Fruit fly (Drosophila melanogaster) whole organism, embryonic: ENCODE data around the gene RpL8.
A peak's percentile ranks its signal among the peaks of the same experiment; 100 is the strongest.

Source experiments
- Antp ChIP-seq: fragments of 200-800 bp; sonication (Bioruptor generic); optimal IDR thresholded peaks from 3 replicates; lab custom pipeline; 2016; ENCODE audit warnings: missing biosample characterization, missing genetic modification characterization
- Bgb ChIP-seq: fragments of 200-800 bp; sonication (Bioruptor generic); IDR thresholded peaks from 2 replicates; pipeline ENCODE4 v1.3.6; 2022; ENCODE audit warnings: missing biosample characterization, missing genetic modification characterization; ENCODE audit not compliant: partially characterized antibody
- BtbVII ChIP-seq: fragments of 200-800 bp; sonication (Bioruptor generic); optimal IDR thresholded peaks from 3 replicates; lab custom pipeline; 2017; ENCODE audit warnings: missing biosample characterization, mild to moderate bottlenecking, missing genetic modification characterization
- CG11695 ChIP-seq: fragments of 200-800 bp; sonication (Bioruptor generic); IDR thresholded peaks from 3 replicates; pipeline ENCODE4 v1.3.6; 2022; ENCODE audit warnings: missing biosample characterization, missing genetic modification characterization
- CG11723 ChIP-seq: fragments of 200-800 bp; sonication (Bioruptor generic); optimal IDR thresholded peaks from 2 replicates; lab custom pipeline; 2017; ENCODE audit warnings: missing biosample characterization, mild to moderate bottlenecking, missing genetic modification characterization
- CG1233 ChIP-seq: fragments of 200-800 bp; sonication (Bioruptor generic); optimal IDR thresholded peaks from 4 replicates; lab custom pipeline; 2018; ENCODE audit warnings: missing biosample characterization, mild to moderate bottlenecking, missing genetic modification characterization
- CG14014 ChIP-seq: fragments of 200-800 bp; sonication (Bioruptor generic); IDR thresholded peaks from 2 replicates; pipeline ENCODE4 v1.3.6; 2022; ENCODE audit warnings: missing biosample characterization, missing genetic modification characterization
- CG1529 ChIP-seq: fragments of 200-800 bp; sonication (Bioruptor generic); optimal IDR thresholded peaks from 3 replicates; lab custom pipeline; 2018; ENCODE audit warnings: missing biosample characterization, missing genetic modification characterization
- CG16863 ChIP-seq: fragments of 200-800 bp; sonication (Bioruptor generic); optimal IDR thresholded peaks from 3 replicates; lab custom pipeline; 2016; ENCODE audit warnings: missing biosample characterization, missing genetic modification characterization
- CG17359 ChIP-seq: fragments of 200-800 bp; sonication (Bioruptor generic); optimal IDR thresholded peaks from 3 replicates; lab custom pipeline; 2018; ENCODE audit warnings: missing biosample characterization, mild to moderate bottlenecking, missing genetic modification characterization, moderate library complexity
- CG2129 ChIP-seq: fragments of 200-800 bp; sonication (Bioruptor generic); IDR thresholded peaks from 2 replicates; pipeline ENCODE4 v1.3.6; 2022; ENCODE audit warnings: missing biosample characterization, missing genetic modification characterization; ENCODE audit not compliant: partially characterized antibody
- CG2199 ChIP-seq: fragments of 200-800 bp; sonication (Bioruptor generic); IDR thresholded peaks from 3 replicates; pipeline ENCODE4 v1.3.6; 2022; ENCODE audit warnings: missing biosample characterization, missing genetic modification characterization
- CG32532 ChIP-seq: fragments of 200-800 bp; sonication (Bioruptor generic); IDR thresholded peaks from 2 replicates; pipeline ENCODE4 v1.3.6; 2022; ENCODE audit warnings: missing biosample characterization, missing genetic modification characterization
- CG32772 ChIP-seq: fragments of 200-800 bp; sonication (Bioruptor generic); IDR thresholded peaks from 2 replicates; pipeline ENCODE4 v1.3.6; 2022; ENCODE audit warnings: missing biosample characterization, missing genetic modification characterization
- CG34422 ChIP-seq: fragments of 200-800 bp; sonication (Bioruptor generic); IDR thresholded peaks from 3 replicates; pipeline ENCODE4 v1.3.6; 2022; ENCODE audit warnings: missing biosample characterization, missing genetic modification characterization
- CG4820 ChIP-seq: fragments of 200-800 bp; sonication (Bioruptor generic); optimal IDR thresholded peaks from 3 replicates; lab custom pipeline; 2016; ENCODE audit warnings: missing biosample characterization, missing genetic modification characterization
- CG6654 ChIP-seq: fragments of 200-800 bp; sonication (Bioruptor generic); optimal IDR thresholded peaks from 2 replicates; lab custom pipeline; 2017; ENCODE audit warnings: missing biosample characterization, mild to moderate bottlenecking, missing genetic modification characterization
- CG6854 ChIP-seq: fragments of 200-800 bp; sonication (Bioruptor generic); optimal IDR thresholded peaks from 3 replicates; lab custom pipeline; 2017; ENCODE audit warnings: missing biosample characterization, mild to moderate bottlenecking, missing genetic modification characterization
- CG7786 ChIP-seq: fragments of 200-800 bp; sonication (Bioruptor generic); optimal IDR thresholded peaks from 2 replicates; lab custom pipeline; 2016; ENCODE audit warnings: missing biosample characterization, missing genetic modification characterization
- CG8281 ChIP-seq: fragments of 200-800 bp; sonication (Bioruptor generic); optimal IDR thresholded peaks from 2 replicates; lab custom pipeline; 2018; ENCODE audit warnings: missing biosample characterization, mild to moderate bottlenecking, missing genetic modification characterization, moderate library complexity
- CG8944 ChIP-seq: fragments of 200-800 bp; sonication (Bioruptor generic); optimal IDR thresholded peaks from 3 replicates; lab custom pipeline; 2016; ENCODE audit warnings: missing biosample characterization, missing genetic modification characterization
- CG9727 ChIP-seq: fragments of 200-800 bp; sonication (Bioruptor generic); optimal IDR thresholded peaks from 3 replicates; lab custom pipeline; 2017; ENCODE audit warnings: missing biosample characterization, mild to moderate bottlenecking, missing genetic modification characterization
- Camta ChIP-seq: fragments of 200-800 bp; sonication (Bioruptor generic); optimal IDR thresholded peaks from 2 replicates; lab custom pipeline; 2016; ENCODE audit warnings: missing biosample characterization, missing genetic modification characterization
- CkIIα-i1 ChIP-seq: fragments of 200-800 bp; sonication (Bioruptor generic); IDR thresholded peaks from 2 replicates; pipeline ENCODE4 v1.3.6; 2022; ENCODE audit warnings: missing biosample characterization, missing genetic modification characterization
- Dad ChIP-seq: fragments of 200-800 bp; sonication (Bioruptor generic); optimal IDR thresholded peaks from 3 replicates; lab custom pipeline; 2016; ENCODE audit warnings: missing biosample characterization, missing genetic modification characterization
- Dip3 ChIP-seq: fragments of 200-800 bp; sonication (Bioruptor generic); optimal IDR thresholded peaks from 3 replicates; lab custom pipeline; 2016; ENCODE audit warnings: missing biosample characterization, missing genetic modification characterization
- Fer3 ChIP-seq: fragments of 200-800 bp; sonication (Bioruptor generic); optimal IDR thresholded peaks from 2 replicates; lab custom pipeline; 2018; ENCODE audit warnings: missing biosample characterization, mild to moderate bottlenecking, missing genetic modification characterization, moderate library complexity
- H15 ChIP-seq: fragments of 200-800 bp; sonication (Bioruptor generic); IDR thresholded peaks from 3 replicates; pipeline ENCODE4 v1.3.6; 2022; ENCODE audit warnings: missing biosample characterization, missing genetic modification characterization
- HLH54F ChIP-seq: fragments of 200-800 bp; sonication (Bioruptor generic); optimal IDR thresholded peaks from 3 replicates; lab custom pipeline; 2016; ENCODE audit warnings: missing biosample characterization, missing genetic modification characterization
- Hmr ChIP-seq: fragments of 200-800 bp; sonication (Bioruptor generic); optimal IDR thresholded peaks from 3 replicates; lab custom pipeline; 2017; ENCODE audit warnings: mild to moderate bottlenecking, missing biosample characterization, missing genetic modification reagents, missing genetic modification characterization
- Hr51 ChIP-seq, 2 experiments: fragments of 200-800 bp; sonication (Bioruptor generic); optimal IDR thresholded peaks; 2 replicates in 1 of 2; 3 replicates in 1 of 2; lab custom pipeline; 2016 to 2018; ENCODE audit warnings: missing biosample characterization in 2 of 2, missing genetic modification characterization in 2 of 2, mild to moderate bottlenecking in 1 of 2, moderate library complexity in 1 of 2
- NK7.1 ChIP-seq: fragments of 200-800 bp; sonication (Bioruptor generic); optimal IDR thresholded peaks from 3 replicates; lab custom pipeline; 2016; ENCODE audit warnings: missing biosample characterization, missing genetic modification characterization
- Oaz ChIP-seq: fragments of 200-800 bp; sonication (Bioruptor generic); IDR thresholded peaks from 2 replicates; pipeline ENCODE4 v1.3.6; 2022; ENCODE audit warnings: missing biosample characterization, missing genetic modification characterization
- Opbp ChIP-seq: fragments of 200-800 bp; sonication (Bioruptor generic); IDR thresholded peaks from 3 replicates; pipeline ENCODE4 v1.3.6; 2022; ENCODE audit warnings: missing biosample characterization, missing genetic modification characterization; ENCODE audit not compliant: partially characterized antibody
- Rfx ChIP-seq: fragments of 200-800 bp; sonication (Bioruptor generic); IDR thresholded peaks from 2 replicates; pipeline ENCODE4 v1.3.6; 2022; ENCODE audit warnings: missing biosample characterization, missing genetic modification characterization
- Side ChIP-seq: fragments of 200-800 bp; sonication (Bioruptor generic); optimal IDR thresholded peaks from 2 replicates; lab custom pipeline; 2016; ENCODE audit warnings: missing biosample characterization, missing genetic modification characterization
- Sox100B ChIP-seq: fragments of 200-800 bp; sonication (Bioruptor generic); optimal IDR thresholded peaks from 3 replicates; lab custom pipeline; 2018; ENCODE audit warnings: missing biosample characterization, mild to moderate bottlenecking, missing genetic modification characterization
- TFAM ChIP-seq: fragments of 200-800 bp; sonication (Bioruptor generic); optimal IDR thresholded peaks from 2 replicates; lab custom pipeline; 2017; ENCODE audit warnings: missing biosample characterization, missing genetic modification characterization, inconsistent platforms
- aop ChIP-seq: fragments of 200-800 bp; sonication (Bioruptor generic); IDR thresholded peaks from 2 replicates; pipeline ENCODE4 v1.3.6; 2022; ENCODE audit warnings: missing biosample characterization, missing genetic modification characterization
- bcd ChIP-seq: fragments of 200-800 bp; sonication (Bioruptor generic); optimal IDR thresholded peaks from 2 replicates; lab custom pipeline; 2017; ENCODE audit warnings: missing biosample characterization, mild to moderate bottlenecking, missing genetic modification characterization
- cad ChIP-seq: fragments of >200 bp; optimal IDR thresholded peaks from 2 replicates; lab custom pipeline; 2017; ENCODE audit warnings: missing biosample characterization, missing genetic modification characterization
- h ChIP-seq: fragments of >200 bp; optimal IDR thresholded peaks from 2 replicates; lab custom pipeline; 2017
- insv ChIP-seq, 2 experiments: fragments of 200-800 bp; sonication (Bioruptor generic); optimal IDR thresholded peaks; 3 replicates each; lab custom pipeline; 2016 to 2018; ENCODE audit warnings: missing biosample characterization in 2 of 2, missing genetic modification characterization in 2 of 2
- kah ChIP-seq: fragments of 200-800 bp; sonication (Bioruptor generic); optimal IDR thresholded peaks from 2 replicates; lab custom pipeline; 2018; ENCODE audit warnings: missing biosample characterization, mild to moderate bottlenecking, missing genetic modification characterization
- mam ChIP-seq: fragments of 200-800 bp; sonication (Bioruptor generic); optimal IDR thresholded peaks from 3 replicates; lab custom pipeline; 2016; ENCODE audit warnings: missing biosample characterization, missing genetic modification characterization
- nom ChIP-seq: fragments of 200-800 bp; sonication (Bioruptor generic); optimal IDR thresholded peaks from 2 replicates; lab custom pipeline; 2017; ENCODE audit warnings: missing biosample characterization, missing genetic modification characterization, mild to moderate bottlenecking, moderate library complexity, missing genetic modification reagents
- pzg ChIP-seq: fragments of 200-800 bp; sonication (Bioruptor generic); optimal IDR thresholded peaks from 3 replicates; lab custom pipeline; 2018; ENCODE audit warnings: missing biosample characterization, mild to moderate bottlenecking, missing genetic modification characterization, moderate library complexity
- row ChIP-seq: fragments of 200-800 bp; sonication (Bioruptor generic); IDR thresholded peaks from 3 replicates; pipeline ENCODE4 v1.3.6; 2022; ENCODE audit warnings: missing biosample characterization, missing genetic modification characterization
- so ChIP-seq: fragments of 200-800 bp; sonication (Bioruptor generic); IDR thresholded peaks from 3 replicates; pipeline ENCODE4 v1.3.6; 2022; ENCODE audit warnings: missing biosample characterization, missing genetic modification characterization
- stc ChIP-seq: fragments of 200-800 bp; sonication (Bioruptor generic); IDR thresholded peaks from 2 replicates; pipeline ENCODE4 v1.3.6; 2022; ENCODE audit warnings: missing biosample characterization, missing genetic modification characterization
- sug ChIP-seq: fragments of 200-800 bp; optimal IDR thresholded peaks from 2 replicates; lab custom pipeline; 2019; ENCODE audit warnings: missing biosample characterization, mild to moderate bottlenecking, missing genetic modification characterization, moderate library complexity
- tio ChIP-seq: fragments of 200-800 bp; sonication (Bioruptor generic); optimal IDR thresholded peaks from 2 replicates; lab custom pipeline; 2017; ENCODE audit warnings: missing biosample characterization, missing genetic modification characterization, inconsistent platforms
- tup ChIP-seq: fragments of 200-800 bp; sonication (Bioruptor generic); optimal IDR thresholded peaks from 2 replicates; lab custom pipeline; 2016; ENCODE audit warnings: missing biosample characterization, mild to moderate bottlenecking, missing genetic modification characterization, moderate library complexity

The RpL8 gene

dm6 chr3L:2632763-2633100, 45.5 kb downstream of the RpL8 start (continued):
- TF ChIP-seq h (lab: Kevin White, UChicago) (peak; percentile 36), Fer3 (tag; lab: Kevin White, UChicago) (no peak), CG1233 (GFP tag; lab: Kevin White, UChicago) (no peak), Hr51 (GFP tag; optimal IDR thresholded peaks at IDR 0.05; lab: Kevin White, UChicago) (no peak), tup (no peak), pzg (peak; percentile 20), Dad (GFP tag; lab: Kevin White, UChicago) (no peak), Bgb (GFP tag; lab: Robert Waterston, UW) (no peak), CG11695 (GFP tag; lab: Robert Waterston, UW) (no peak), CG1529 (no peak), Camta (GFP tag; lab: Kevin White, UChicago) (no peak), CG17359 (no peak), CG11723 (no peak), CG32532 (peak; percentile 55), Rfx (0 out of 2 replicates have a peak, but pooled peaks have one; percentile 10), tio (no peak), BtbVII (GFP tag; lab: Kevin White, UChicago) (no peak), so (GFP tag; lab: Robert Waterston, UW) (no peak), Opbp (GFP tag; lab: Robert Waterston, UW) (no peak), CG8281 (tag; lab: Kevin White, UChicago) (no peak), Hmr (GFP tag; lab: Kevin White, UChicago) (no peak), Oaz (no peak), aop (GFP tag; lab: Robert Waterston, UW) (no peak), CkIIα-i1 (GFP tag; lab: Robert Waterston, UW) (no peak), bcd (GFP tag; lab: Kevin White, UChicago) (no peak), stc (GFP tag; lab: Robert Waterston, UW) (0 out of 2 replicates have a peak, but pooled peaks have one; percentile 14), CG2129 (no peak), cad (no peak), CG4820 (no peak), CG9727 (GFP tag; lab: Kevin White, UChicago) (no peak), NK7.1 (GFP tag; lab: Kevin White, UChicago) (no peak), CG7786 (GFP tag; lab: Kevin White, UChicago) (no peak), mam (GFP tag; lab: Kevin White, UChicago) (no peak), nom (GFP tag; lab: Kevin White, UChicago) (no peak), TFAM (no peak), CG32772 (GFP tag; lab: Robert Waterston, UW) (no peak), CG2199 (GFP tag; lab: Robert Waterston, UW) (no peak), Dip3 (no peak), sug (tag; lab: Kevin White, UChicago) (peak; percentile 26), HLH54F (GFP tag; lab: Kevin White, UChicago) (no peak), Sox100B (GFP tag; lab: Kevin White, UChicago) (no peak), CG16863 (GFP tag; lab: Kevin White, UChicago) (no peak), CG14014 (GFP tag; lab: Robert Waterston, UW) (no peak), insv (GFP tag; optimal IDR thresholded peaks at IDR 0.05; lab: Kevin White, UChicago) (no peak), CG6854 (GFP tag; lab: Kevin White, UChicago) (no peak), Side (GFP tag; lab: Kevin White, UChicago) (no peak), row (GFP tag; lab: Robert Waterston, UW) (no peak), CG6654 (GFP tag; lab: Kevin White, UChicago) (no peak), CG8944 (GFP tag; lab: Kevin White, UChicago) (no peak), CG34422 (GFP tag; lab: Robert Waterston, UW) (no peak; the same call in 2 of the 3 replicates), Antp (GFP tag; lab: Kevin White, UChicago) (no peak), H15 (GFP tag; lab: Robert Waterston, UW) (no peak), kah (no peak)
